Worm (Caenorhabditis elegans) whole organism, L1 larva: ENCODE results near the gene ncl-1.

Experiments used
- egl-27 ChIP-seq, 2 experiments: fragments of 150-350 bp in 1 of 2; sonication (generic microtip); optimal IDR thresholded peaks; 3 replicates each; lab custom pipeline; 2017 to 2018; ENCODE audit warnings: missing biosample characterization in 2 of 2, missing genetic modification characterization in 2 of 2, missing genetic modification reagents in 2 of 2
- fos-1 ChIP-seq: fragments of 150-350 bp; optimal IDR thresholded peaks from 2 replicates; lab custom pipeline; 2014; ENCODE audit warnings: missing biosample characterization, missing genetic modification characterization
- nhr-11 ChIP-seq: fragments of 150-350 bp; optimal IDR thresholded peaks from 2 replicates; lab custom pipeline; 2014; ENCODE audit warnings: missing biosample characterization, missing genetic modification characterization
- nhr-71 ChIP-seq: sonication (generic microtip); optimal IDR thresholded peaks from 2 replicates; lab custom pipeline; 2016; ENCODE audit warnings: mild to moderate bottlenecking, missing genetic modification characterization, moderate library complexity, missing compliant biosample characterization
- nhr-77 ChIP-seq: fragments of 150-350 bp; optimal IDR thresholded peaks from 2 replicates; lab custom pipeline; 2014; ENCODE audit warnings: missing biosample characterization, missing genetic modification characterization
- skn-1 ChIP-seq: fragments of 150-350 bp; optimal IDR thresholded peaks from 2 replicates; lab custom pipeline; 2014; ENCODE audit warnings: missing biosample characterization, missing genetic modification characterization
- unc-130 ChIP-seq: fragments of 150-350 bp; optimal IDR thresholded peaks from 2 replicates; lab custom pipeline; 2017; ENCODE audit warnings: missing biosample characterization, missing genetic modification characterization, inconsistent platforms
- zag-1 ChIP-seq: fragments of 150-350 bp; optimal IDR thresholded peaks from 2 replicates; lab custom pipeline; 2014; ENCODE audit warnings: missing biosample characterization, missing genetic modification characterization
- ztf-11 ChIP-seq, 2 experiments: sonication (generic microtip); optimal IDR thresholded peaks; 2 replicates each; lab custom pipeline; 2016 to 2017; ENCODE audit warnings: missing genetic modification characterization in 2 of 2, missing biosample characterization in 1 of 2, missing compliant biosample characterization in 1 of 2

DNA sequence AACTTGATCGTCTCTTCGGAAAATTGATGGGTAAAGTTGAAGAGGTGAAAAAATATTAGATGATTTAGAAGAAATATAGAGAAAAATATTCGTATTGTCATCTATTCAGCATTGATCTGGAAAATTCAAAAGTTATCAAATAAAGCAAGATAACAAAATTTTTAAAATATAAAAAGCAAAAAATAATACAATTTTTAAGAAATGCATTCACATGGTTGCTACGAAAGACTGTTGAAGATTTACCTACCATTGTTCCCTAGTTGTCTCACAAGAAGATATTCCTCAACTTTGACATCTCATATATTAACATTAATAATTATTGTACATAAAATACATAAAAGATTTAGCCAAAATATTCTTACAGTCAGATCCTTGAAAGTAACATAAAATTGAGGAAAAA, 34.8 kb downstream of the ncl-1 start, which contains the start of gene cdh-3:
- TF ChIP-seq fos-1 (tag; lab: Kevin White, UChicago) = no peak
- TF ChIP-seq nhr-11 (tag; lab: Kevin White, UChicago) = no peak
- no peak for TF ChIP-seq egl-27 (tag; optimal IDR thresholded peaks at IDR 0.05; lab: Kevin White, UChicago)
- no peak for TF ChIP-seq ztf-11 (tag; optimal IDR thresholded peaks at IDR 0.05; lab: Kevin White, UChicago)
- no peak for TF ChIP-seq zag-1 (tag; lab: Kevin White, UChicago)
- TF ChIP-seq unc-130 (tag; lab: Kevin White, UChicago) = no peak
- TF ChIP-seq nhr-77 (tag; lab: Kevin White, UChicago) = no peak
- no peak for TF ChIP-seq nhr-71
- TF ChIP-seq skn-1 (tag; lab: Kevin White, UChicago) = no peak
